1 fruit fly cellular context compared by ENCODE assay signal in genomic region chr3L:6816230-6816629, dm6.
TF ChIP-seq lines count a peak whose summit lies in the region.

No protein-coding gene starts in this region.

TF ChIP-seq in whole organism, embryonic, 481 proteins besides CTCF, POLR2A, EP300 and RAD21 (continued from another document and continues in another):
- TF ChIP-seq CG2889 (GFP tag; IDR thresholded peaks at IDR 0.05; lab: Robert Waterston, UW) (peak; percentile 67), CG16815 (GFP tag; optimal IDR thresholded peaks at IDR 0.05; lab: Kevin White, UChicago) (no peak), Abd-B (GFP tag; optimal IDR thresholded peaks at IDR 0.05; lab: Kevin White, UChicago) (peak; percentile 86), Sox100B (GFP tag; optimal IDR thresholded peaks at IDR 0.05; lab: Kevin White, UChicago) (no peak), CG32772 (GFP tag; IDR thresholded peaks at IDR 0.05; lab: Robert Waterston, UW) (peak; percentile 78), CG4730 (GFP tag; IDR thresholded peaks at IDR 0.05; lab: Robert Waterston, UW) (peak; percentile 76), Atf-2 (GFP tag; optimal IDR thresholded peaks at IDR 0.05; lab: Kevin White, UChicago) (peak; percentile 40), crp (GFP tag; optimal IDR thresholded peaks at IDR 0.05; lab: Kevin White, UChicago) (no peak), CG33557 (GFP tag; optimal IDR thresholded peaks at IDR 0.05; lab: Kevin White, UChicago) (no peak), CG3163 (GFP tag; optimal IDR thresholded peaks at IDR 0.05; lab: Kevin White, UChicago) (no peak), CG11247 (GFP tag; IDR thresholded peaks at IDR 0.05; lab: Robert Waterston, UW) (peak; percentile 76), jing (GFP tag; optimal IDR thresholded peaks at IDR 0.05; lab: Kevin White, UChicago) (peak; percentile 42), lola (GFP tag; optimal IDR thresholded peaks at IDR 0.05; lab: Kevin White, UChicago) (no peak), hb (GFP tag; IDR thresholded peaks at IDR 0.05; lab: Robert Waterston, UW; ENCODE audit: partially characterized antibody) (no peak), hth (optimal IDR thresholded peaks at IDR 0.05; lab: Kevin White, UChicago) (no peak), Dfd (GFP tag; optimal IDR thresholded peaks at IDR 0.05; lab: Kevin White, UChicago) (no peak), CG12236 (GFP tag; optimal IDR thresholded peaks at IDR 0.05; lab: Kevin White, UChicago) (no peak), vnd (GFP tag; IDR thresholded peaks at IDR 0.05; lab: Robert Waterston, UW; ENCODE audit: partially characterized antibody) (no peak), CG7963 (GFP tag; IDR thresholded peaks at IDR 0.05; lab: Robert Waterston, UW; ENCODE audit: partially characterized antibody) (no peak), grau (tag; optimal IDR thresholded peaks at IDR 0.05; lab: Kevin White, UChicago) (peak; percentile 94), CG12071 (GFP tag; optimal IDR thresholded peaks at IDR 0.05; lab: Kevin White, UChicago) (no peak), luna (GFP tag; optimal IDR thresholded peaks at IDR 0.05; lab: Kevin White, UChicago) (peak; percentile 37), Sry-δ (GFP tag; optimal IDR thresholded peaks at IDR 0.05; lab: Kevin White, UChicago) (no peak), CG13123 (GFP tag; optimal IDR thresholded peaks at IDR 0.05; lab: Kevin White, UChicago) (peak; percentile 12), CG16813 (GFP tag; IDR thresholded peaks at IDR 0.05; lab: Robert Waterston, UW; ENCODE audit: partially characterized antibody) (no peak), CG15011 (GFP tag; optimal IDR thresholded peaks at IDR 0.05; lab: Kevin White, UChicago) (peak; percentile 34), B-H2 (GFP tag; optimal IDR thresholded peaks at IDR 0.05; lab: Kevin White, UChicago) (no peak), tin (GFP tag; optimal IDR thresholded peaks at IDR 0.05; lab: Kevin White, UChicago) (peak; percentile 43), Sox102F (GFP tag; optimal IDR thresholded peaks at IDR 0.05; lab: Kevin White, UChicago) (peak; percentile 79), pfk (GFP tag; optimal IDR thresholded peaks at IDR 0.05; lab: Kevin White, UChicago) (no peak), dmrt99B (tag; optimal IDR thresholded peaks at IDR 0.05; lab: Kevin White, UChicago) (peak; percentile 57), exex (tag; optimal IDR thresholded peaks at IDR 0.05; lab: Kevin White, UChicago) (peak; percentile 10), NK7.1 (GFP tag; optimal IDR thresholded peaks at IDR 0.05; lab: Kevin White, UChicago) (no peak), ems (GFP tag; optimal IDR thresholded peaks at IDR 0.05; lab: Kevin White, UChicago) (no peak), CG12942 (GFP tag; optimal IDR thresholded peaks at IDR 0.05; lab: Kevin White, UChicago) (peak; percentile 5), Lim3 (GFP tag; IDR thresholded peaks at IDR 0.05; lab: Robert Waterston, UW) (no peak), CG9437 (GFP tag; optimal IDR thresholded peaks at IDR 0.05; lab: Kevin White, UChicago) (peak; percentile 58), ro (GFP tag; IDR thresholded peaks at IDR 0.05; lab: Robert Waterston, UW) (peak; percentile 64), ERR (GFP tag; optimal IDR thresholded peaks at IDR 0.05; lab: Kevin White, UChicago) (peak; percentile 16), B-H1 (GFP tag; IDR thresholded peaks at IDR 0.05; lab: Robert Waterston, UW) (peak; percentile 86), grn (GFP tag; optimal IDR thresholded peaks at IDR 0.05; lab: Kevin White, UChicago) (no peak), ftz-f1 (GFP tag; optimal IDR thresholded peaks at IDR 0.05; lab: Kevin White, UChicago) (no peak), CG8359 (GFP tag; optimal IDR thresholded peaks at IDR 0.05; lab: Kevin White, UChicago; ENCODE audit: borderline replicate concordance) (no peak), ind (GFP tag; optimal IDR thresholded peaks at IDR 0.05; lab: Kevin White, UChicago) (no peak), CG18011 (GFP tag; optimal IDR thresholded peaks at IDR 0.05; lab: Kevin White, UChicago) (no peak), Poxn (GFP tag; IDR thresholded peaks at IDR 0.05; lab: Robert Waterston, UW) (no peak; the same call in 1 of the 2 replicates), CG5180 (GFP tag; optimal IDR thresholded peaks at IDR 0.05; lab: Kevin White, UChicago) (no peak), pzg (GFP tag; optimal IDR thresholded peaks at IDR 0.05; lab: Kevin White, UChicago) (no peak), scrt (GFP tag; optimal IDR thresholded peaks at IDR 0.05; lab: Kevin White, UChicago) (no peak), CG18764 (GFP tag; optimal IDR thresholded peaks at IDR 0.05; lab: Kevin White, UChicago) (no peak), Xrp1 (GFP tag; IDR thresholded peaks at IDR 0.05; lab: Robert Waterston, UW) (peak; percentile 79), CG1602 (GFP tag; optimal IDR thresholded peaks at IDR 0.05; lab: Kevin White, UChicago) (peak; percentile 62), CG13775 (GFP tag; optimal IDR thresholded peaks at IDR 0.05; lab: Kevin White, UChicago) (peak; percentile 1), CG12104 (GFP tag; optimal IDR thresholded peaks at IDR 0.05; lab: Kevin White, UChicago) (peak; percentile 35), repo (GFP tag; optimal IDR thresholded peaks at IDR 0.05; lab: Kevin White, UChicago) (no peak), tgo (GFP tag; IDR thresholded peaks at IDR 0.05; lab: Robert Waterston, UW) (peak; percentile 85), ara (GFP tag; IDR thresholded peaks at IDR 0.05; lab: Robert Waterston, UW) (peak; percentile 74), CG17328 (GFP tag; IDR thresholded peaks at IDR 0.05; lab: Robert Waterston, UW) (peak; percentile 80), gsb (GFP tag; IDR thresholded peaks at IDR 0.05; lab: Robert Waterston, UW) (peak; percentile 85), gsb-n (tag; optimal IDR thresholded peaks at IDR 0.05; lab: Kevin White, UChicago) (peak; percentile 40), Opbp (GFP tag; IDR thresholded peaks at IDR 0.05; lab: Robert Waterston, UW; ENCODE audit: partially characterized antibody) (no peak), CG1233 (GFP tag; optimal IDR thresholded peaks at IDR 0.05; lab: Kevin White, UChicago) (peak; percentile 64), br (optimal IDR thresholded peaks at IDR 0.05; lab: Kevin White, UChicago) (no peak), CG7556 (GFP tag; optimal IDR thresholded peaks at IDR 0.05; lab: Kevin White, UChicago) (peak; percentile 52), ci (GFP tag; IDR thresholded peaks at IDR 0.05; lab: Robert Waterston, UW) (peak; percentile 87), dpn (GFP tag; optimal IDR thresholded peaks at IDR 0.05; lab: Kevin White, UChicago) (peak; percentile 74 to 79), chn (GFP tag; optimal IDR thresholded peaks at IDR 0.05; lab: Kevin White, UChicago) (peak; percentile 30), C15 (GFP tag; IDR thresholded peaks at IDR 0.05; lab: Robert Waterston, UW) (peak; percentile 59; the same call in 1 of the 3 replicates), sisA (GFP tag; IDR thresholded peaks at IDR 0.05; lab: Robert Waterston, UW) (no peak), CG11085 (GFP tag; IDR thresholded peaks at IDR 0.05; lab: Robert Waterston, UW) (peak; percentile 58; the same call in 1 of the 2 replicates), ab (GFP tag; optimal IDR thresholded peaks at IDR 0.05; lab: Kevin White, UChicago) (peak; percentile 47), ewg (GFP tag; optimal IDR thresholded peaks at IDR 0.05; lab: Kevin White, UChicago) (peak; percentile 23), CG31388 (GFP tag; optimal IDR thresholded peaks at IDR 0.05; lab: Kevin White, UChicago) (no peak), CG10462 (GFP tag; optimal IDR thresholded peaks at IDR 0.05; lab: Kevin White, UChicago) (no peak), CG9932 (GFP tag; IDR thresholded peaks at IDR 0.05; lab: Robert Waterston, UW) (peak; percentile 78), gem (tag; optimal IDR thresholded peaks at IDR 0.05; lab: Kevin White, UChicago) (peak; percentile 83), onecut (GFP tag; IDR thresholded peaks at IDR 0.05; lab: Robert Waterston, UW) (no peak), pnt (GFP tag; optimal IDR thresholded peaks at IDR 0.05; lab: Kevin White, UChicago) (peak; percentile 55), danr (GFP tag; IDR thresholded peaks at IDR 0.05; lab: Robert Waterston, UW) (peak; percentile 80), Ssrp (tag; optimal IDR thresholded peaks at IDR 0.05; lab: Kevin White, UChicago) (peak; percentile 45), pum (GFP tag; optimal IDR thresholded peaks at IDR 0.05; lab: Kevin White, UChicago) (peak; percentile 61), Drgx (GFP tag; IDR thresholded peaks at IDR 0.05; lab: Robert Waterston, UW) (0 out of 2 replicates have a peak, but pooled peaks have one; percentile 7), MBD-R2 (GFP tag; IDR thresholded peaks at IDR 0.05; lab: Robert Waterston, UW) (no peak), vfl (GFP tag; optimal IDR thresholded peaks at IDR 0.05; lab: Kevin White, UChicago) (no peak), mam (GFP tag; optimal IDR thresholded peaks at IDR 0.05; lab: Kevin White, UChicago) (peak; percentile 71), CG18476 (GFP tag; optimal IDR thresholded peaks at IDR 0.05; lab: Kevin White, UChicago) (no peak), Rx (GFP tag; IDR thresholded peaks at IDR 0.05; lab: Robert Waterston, UW) (peak; percentile 62), tap (tag; optimal IDR thresholded peaks at IDR 0.05; lab: Kevin White, UChicago) (no peak), Hr3 (GFP tag; optimal IDR thresholded peaks at IDR 0.05; lab: Kevin White, UChicago) (peak; percentile 66), eyg (GFP tag; optimal IDR thresholded peaks at IDR 0.05; lab: Kevin White, UChicago) (no peak), Aef1 (GFP tag; IDR thresholded peaks at IDR 0.05; lab: Robert Waterston, UW) (no peak), sna (GFP tag; IDR thresholded peaks at IDR 0.05; lab: Robert Waterston, UW; ENCODE audit: partially characterized antibody) (no peak), dati (GFP tag; IDR thresholded peaks at IDR 0.05; lab: Robert Waterston, UW) (no peak; the same call in 1 of the 2 replicates), mirr (GFP tag; optimal IDR thresholded peaks at IDR 0.05; lab: Kevin White, UChicago) (peak; percentile 23), CG4424 (GFP tag; optimal IDR thresholded peaks at IDR 0.05; lab: Kevin White, UChicago) (no peak), Mrtf (GFP tag; IDR thresholded peaks at IDR 0.05; lab: Robert Waterston, UW) (peak; percentile 90), Elba2 (GFP tag; optimal IDR thresholded peaks at IDR 0.05; lab: Kevin White, UChicago) (no peak), al (GFP tag; IDR thresholded peaks at IDR 0.05; lab: Robert Waterston, UW) (peak; percentile 73), Oaz (GFP tag; IDR thresholded peaks at IDR 0.05; lab: Robert Waterston, UW) (peak; percentile 87), Meics (GFP tag; optimal IDR thresholded peaks at IDR 0.05; lab: Kevin White, UChicago) (peak; percentile 12), fd102C (GFP tag; optimal IDR thresholded peaks at IDR 0.05; lab: Kevin White, UChicago) (no peak), CG8478 (optimal IDR thresholded peaks at IDR 0.05; lab: Kevin White, UChicago) (no peak), otp (GFP tag; IDR thresholded peaks at IDR 0.05; lab: Robert Waterston, UW) (peak; percentile 71; the same call in 2 of the 3 replicates), tup (GFP tag; optimal IDR thresholded peaks at IDR 0.05; lab: Kevin White, UChicago) (no peak), run (tag; optimal IDR thresholded peaks at IDR 0.05; lab: Kevin White, UChicago) (peak; percentile 28), fd3F (GFP tag; optimal IDR thresholded peaks at IDR 0.05; lab: Kevin White, UChicago) (peak; percentile 80), zfh1 (GFP tag; IDR thresholded peaks at IDR 0.05; lab: Robert Waterston, UW) (peak; percentile 74; the same call in 2 of the 3 replicates), dimm (GFP tag; IDR thresholded peaks at IDR 0.05; lab: Robert Waterston, UW) (no peak), zen (tag; optimal IDR thresholded peaks at IDR 0.05; lab: Kevin White, UChicago) (no peak), CG10979 (tag; optimal IDR thresholded peaks at IDR 0.05; lab: Kevin White, UChicago) (no peak), unc-4 (GFP tag; IDR thresholded peaks at IDR 0.05; lab: Robert Waterston, UW; ENCODE audit: partially characterized antibody) (no peak), CG9876 (GFP tag; optimal IDR thresholded peaks at IDR 0.05; lab: Kevin White, UChicago) (no peak), Oli (tag; optimal IDR thresholded peaks at IDR 0.05; lab: Kevin White, UChicago) (peak; percentile 78), CG1024 (GFP tag; IDR thresholded peaks at IDR 0.05; lab: Robert Waterston, UW) (no peak), yki (optimal IDR thresholded peaks at IDR 0.05; lab: Kevin White, UChicago) (no peak), Usf (GFP tag; optimal IDR thresholded peaks at IDR 0.05; lab: Kevin White, UChicago) (no peak), Mad (GFP tag; optimal IDR thresholded peaks at IDR 0.05; lab: Kevin White, UChicago) (no peak), odd (GFP tag; optimal IDR thresholded peaks at IDR 0.05; lab: Kevin White, UChicago) (peak; percentile 43), wek (GFP tag; optimal IDR thresholded peaks at IDR 0.05; lab: Kevin White, UChicago) (no peak), CG5245 (GFP tag; optimal IDR thresholded peaks at IDR 0.05; lab: Kevin White, UChicago) (no peak), Doc3 (GFP tag; IDR thresholded peaks at IDR 0.05; lab: Robert Waterston, UW; ENCODE audit: partially characterized antibody) (no peak), chinmo (GFP tag; IDR thresholded peaks at IDR 0.05; lab: Robert Waterston, UW; ENCODE audit: partially characterized antibody) (0 out of 4 replicates have a peak, but pooled peaks have one; percentile 15), caup (GFP tag; optimal IDR thresholded peaks at IDR 0.05; lab: Kevin White, UChicago; ENCODE audit: severe bottlenecking) (peak; percentile 15), Eip74EF (GFP tag; optimal IDR thresholded peaks at IDR 0.05; lab: Kevin White, UChicago) (peak in 1 of 2 experiments; percentile 8), Nf-YB (GFP tag; optimal IDR thresholded peaks at IDR 0.05; lab: Kevin White, UChicago) (peak; percentile 22), Spps (tag; optimal IDR thresholded peaks at IDR 0.05; lab: Kevin White, UChicago) (no peak), cwo (GFP tag; optimal IDR thresholded peaks at IDR 0.05; lab: Kevin White, UChicago) (peak; percentile 51), CG30403 (GFP tag; optimal IDR thresholded peaks at IDR 0.05; lab: Kevin White, UChicago) (peak; percentile 60), toy (GFP tag; IDR thresholded peaks at IDR 0.05; lab: Robert Waterston, UW) (peak; percentile 61; the same call in 1 of the 2 replicates), PHDP (tag; optimal IDR thresholded peaks at IDR 0.05; lab: Kevin White, UChicago) (peak; percentile 83), CG6765 (GFP tag; optimal IDR thresholded peaks at IDR 0.05; lab: Kevin White, UChicago) (no peak), sens (GFP tag; lab: Kevin White, UChicago) (peak; percentile 92), CG6254 (GFP tag; optimal IDR thresholded peaks at IDR 0.05; lab: Kevin White, UChicago) (no peak), CG15601 (tag; optimal IDR thresholded peaks at IDR 0.05; lab: Kevin White, UChicago) (peak; percentile 47)
